Worm (Caenorhabditis elegans): ENCODE data around the gene Y62H9A.4.

Y62H9A.4 gene

DNA sequence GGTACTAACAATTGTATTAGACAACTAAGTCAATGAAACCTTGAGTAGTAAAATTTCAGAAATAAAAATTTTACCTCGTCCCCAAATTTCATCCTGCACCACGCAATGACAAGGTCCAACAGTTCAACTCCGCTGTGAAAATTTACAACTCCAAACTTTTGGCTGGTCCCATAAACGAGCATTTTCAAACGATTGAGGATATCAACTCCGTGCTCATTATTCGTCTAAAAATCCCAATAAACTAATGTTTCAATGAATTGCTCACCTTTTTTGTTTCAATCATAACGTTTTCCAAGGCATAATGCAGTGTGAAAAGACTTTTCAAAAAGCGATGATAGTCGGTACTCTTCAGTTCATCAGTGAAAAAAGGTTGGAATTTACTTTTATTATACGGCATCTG lies 26.7 kb downstream of the Y62H9A.4 start:
- TF ChIP-seq ceh-82 (tag; optimal IDR thresholded peaks at IDR 0.05) = no peak
- no peak for TF ChIP-seq egl-27 (tag; optimal IDR thresholded peaks at IDR 0.05)
- no peak for TF ChIP-seq mbf-1 (tag; optimal IDR thresholded peaks at IDR 0.05)
- TF ChIP-seq nhr-11 (tag; optimal IDR thresholded peaks at IDR 0.05) = no peak
- TF ChIP-seq nhr-129 (tag; optimal IDR thresholded peaks at IDR 0.05) = no peak
- TF ChIP-seq snpc-4 (tag; optimal IDR thresholded peaks at IDR 0.05) = no peak
- TF ChIP-seq ZK546.5 (tag; optimal IDR thresholded peaks at IDR 0.05) = no peak
- no peak for TF ChIP-seq F13H6.1 (tag; optimal IDR thresholded peaks at IDR 0.05)
- no peak for TF ChIP-seq nhr-12 (tag; optimal IDR thresholded peaks at IDR 0.05)
- TF ChIP-seq unc-39 (tag; optimal IDR thresholded peaks at IDR 0.05) = no peak
- TF ChIP-seq nhr-237 (tag; optimal IDR thresholded peaks at IDR 0.05) = no peak
- TF ChIP-seq gmeb-1 (tag; optimal IDR thresholded peaks at IDR 0.05) = no peak
- no peak for TF ChIP-seq zag-1 (tag; optimal IDR thresholded peaks at IDR 0.05)
- TF ChIP-seq skn-1 (tag; optimal IDR thresholded peaks at IDR 0.05) = no peak

DNA sequence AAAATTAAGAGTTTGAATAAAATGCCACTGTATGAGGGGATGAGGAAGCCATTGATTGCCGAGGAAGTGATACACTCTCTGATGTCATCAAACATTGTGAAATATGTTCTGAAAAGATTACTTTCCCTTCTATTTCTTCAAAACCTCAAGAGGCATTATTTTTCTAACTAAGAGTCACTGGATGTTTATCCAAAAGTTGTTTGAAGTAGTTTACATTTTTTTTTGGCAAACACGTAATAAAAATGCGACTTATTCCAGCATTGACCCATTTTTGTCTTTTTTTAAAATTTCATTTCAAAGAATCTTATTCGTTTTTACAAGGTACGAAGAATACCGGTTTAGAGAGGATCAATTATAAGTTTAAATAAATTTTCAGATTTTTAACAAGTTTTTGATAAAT lies 27.3 kb downstream of the Y62H9A.4 start, which contains the start of gene Y62H9A.11:
Gene Y62H9A.11, minus strand, starts transcription at position 101 of the 400 bp plus-strand sequence.
- no peak for TF ChIP-seq nhr-6 (tag; optimal IDR thresholded peaks at IDR 0.05)
- no peak for TF ChIP-seq alr-1 (tag; optimal IDR thresholded peaks at IDR 0.05)
- TF ChIP-seq snpc-4 (tag; optimal IDR thresholded peaks at IDR 0.05) = no peak
- TF ChIP-seq lsy-2 (tag; optimal IDR thresholded peaks at IDR 0.05) = no peak
- no peak for TF ChIP-seq skn-1 (tag; optimal IDR thresholded peaks at IDR 0.05)
- TF ChIP-seq egl-27 (tag; optimal IDR thresholded peaks at IDR 0.05) = no peak
- no peak for TF ChIP-seq crh-2 (tag; optimal IDR thresholded peaks at IDR 0.05)
- no peak for TF ChIP-seq nhr-10 (tag; optimal IDR thresholded peaks at IDR 0.05)
- no peak for TF ChIP-seq gmeb-1 (tag; optimal IDR thresholded peaks at IDR 0.05)
- no peak for TF ChIP-seq ZK546.5 (tag; optimal IDR thresholded peaks at IDR 0.05)
- no peak for TF ChIP-seq unc-62 (GFP tag; optimal IDR thresholded peaks at IDR 0.05)

DNA sequence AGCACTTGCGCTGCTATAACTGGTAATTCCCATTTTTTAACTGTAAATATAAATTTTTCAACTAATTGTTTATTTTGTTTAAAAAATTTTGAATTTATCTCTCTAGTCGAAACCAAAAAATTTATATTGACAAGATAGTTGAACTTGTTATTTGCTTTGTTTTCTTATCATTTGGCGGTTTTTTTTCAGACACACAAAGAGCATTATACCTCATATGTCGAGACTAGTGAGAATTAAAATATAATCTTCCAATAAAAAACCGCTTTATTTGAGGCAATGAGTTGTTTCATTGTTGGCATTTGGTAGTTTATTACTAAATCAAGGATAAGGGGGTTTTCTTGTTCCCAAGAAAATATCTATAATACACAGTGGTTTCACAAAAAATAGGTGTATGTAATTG lies 28.3 kb downstream of the Y62H9A.4 start:
- TF ChIP-seq nhr-11 (tag; optimal IDR thresholded peaks at IDR 0.05) (no peak), nhr-12 (tag; optimal IDR thresholded peaks at IDR 0.05) (no peak), elt-3 (tag; optimal IDR thresholded peaks at IDR 0.05) (no peak), lin-39 (tag; optimal IDR thresholded peaks at IDR 0.05) (no peak), nhr-25 (tag; optimal IDR thresholded peaks at IDR 0.05) (no peak), ztf-4 (tag; optimal IDR thresholded peaks at IDR 0.05) (no peak), nhr-237 (tag; optimal IDR thresholded peaks at IDR 0.05) (no peak), mab-5 (tag; optimal IDR thresholded peaks at IDR 0.05) (no peak), nhr-6 (tag; optimal IDR thresholded peaks at IDR 0.05) (no peak), mbf-1 (tag; optimal IDR thresholded peaks at IDR 0.05) (no peak), nhr-23 (tag; optimal IDR thresholded peaks at IDR 0.05) (no peak), nhr-21 (tag; optimal IDR thresholded peaks at IDR 0.05) (no peak), mdl-1 (tag; optimal IDR thresholded peaks at IDR 0.05) (no peak), skn-1 (tag; optimal IDR thresholded peaks at IDR 0.05) (no peak)

DNA sequence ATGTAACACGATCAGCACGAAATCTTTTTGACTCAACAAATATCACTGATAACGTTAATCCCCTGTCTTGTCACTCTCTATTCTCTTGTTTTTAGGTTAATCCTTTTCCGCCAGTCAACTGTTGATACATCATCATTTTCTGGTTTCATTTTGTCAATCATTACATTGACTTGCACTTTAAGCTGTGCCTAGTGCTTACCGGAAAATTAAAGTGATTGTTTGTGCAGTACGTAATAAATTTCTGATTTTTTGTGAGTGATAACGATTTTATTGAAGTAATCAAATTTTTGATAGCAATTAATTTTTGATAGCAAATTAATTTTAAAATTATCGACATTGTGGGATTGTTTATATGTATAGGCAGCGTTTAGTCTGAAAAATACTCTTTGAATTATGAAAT lies 29.2 kb downstream of the Y62H9A.4 start:
- TF ChIP-seq fos-1 (tag; optimal IDR thresholded peaks at IDR 0.05) (peak; percentile 74), skn-1 (tag; optimal IDR thresholded peaks at IDR 0.05) (peak; percentile 57), nhr-10 (tag; optimal IDR thresholded peaks at IDR 0.05) (no peak), sma-3 (GFP tag; optimal IDR thresholded peaks at IDR 0.05) (no peak)

DNA sequence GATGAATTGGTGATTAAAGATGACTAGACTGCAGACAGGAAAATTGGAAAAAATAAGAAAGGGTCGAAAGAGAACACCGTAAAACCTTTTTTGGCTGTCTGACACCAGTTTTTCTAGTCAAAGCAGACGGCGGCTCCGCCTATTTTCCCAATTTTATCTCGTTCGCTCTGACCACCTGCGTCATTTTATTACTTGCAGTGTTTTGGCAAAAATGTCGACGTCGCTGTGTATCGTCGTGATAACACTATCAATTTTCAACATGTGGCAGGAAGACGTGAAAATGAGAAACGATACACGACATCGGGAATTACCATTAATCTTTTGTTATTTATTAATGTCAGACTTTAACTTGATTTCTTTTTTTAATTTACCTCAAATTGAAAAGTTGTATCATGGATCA lies 30.1 kb downstream of the Y62H9A.4 start, which contains the start of gene Y62H9A.15:
Gene Y62H9A.15, minus strand, starts transcription at position 100 of the 400 bp plus-strand sequence.
- TF ChIP-seq crh-2 (tag; optimal IDR thresholded peaks at IDR 0.05) = no peak
- TF ChIP-seq fos-1 (tag; optimal IDR thresholded peaks at IDR 0.05) = peak; percentile 8

DNA sequence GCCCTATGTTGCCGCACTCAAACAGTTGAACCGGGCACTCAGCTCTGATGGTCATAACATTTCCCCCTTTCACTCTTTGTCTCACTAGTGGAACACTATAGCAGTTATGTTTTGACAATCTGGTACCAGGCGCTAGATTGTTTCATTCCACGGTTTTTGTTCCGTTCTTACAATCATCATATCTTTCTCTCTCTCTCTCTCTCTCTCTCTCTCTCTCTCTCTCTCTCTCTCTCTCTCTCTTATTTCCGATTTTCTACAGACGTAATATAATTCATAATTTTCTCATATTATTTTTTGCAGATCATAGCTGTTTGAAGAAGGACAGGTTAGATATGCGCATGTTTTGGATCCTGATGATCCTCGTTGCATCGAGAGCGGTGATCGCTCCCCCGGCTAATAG lies 33.9 kb downstream of the Y62H9A.4 start, which contains the start of gene Y62H9A.12:
Gene Y62H9A.12, plus strand, starts transcription at position 301 of the 400 bp plus-strand sequence.
- TF ChIP-seq nhr-129 (tag; optimal IDR thresholded peaks at IDR 0.05) (no peak), Y55F3AM.14 (GFP tag; optimal IDR thresholded peaks at IDR 0.05) (no peak), ztf-1 (GFP tag; conservative IDR thresholded peaks at IDR 0.05) (no peak), ceh-82 (tag; optimal IDR thresholded peaks at IDR 0.05) (no peak), skn-1 (tag; optimal IDR thresholded peaks at IDR 0.05) (no peak), mab-5 (tag; optimal IDR thresholded peaks at IDR 0.05) (no peak), sma-9 (GFP tag; optimal IDR thresholded peaks at IDR 0.05) (no peak), sma-9 (tag; optimal IDR thresholded peaks at IDR 0.05) (no peak)
